Worm (Caenorhabditis elegans): ENCODE measurements around the gene fbxa-106.

fbxa-106 gene

DNA sequence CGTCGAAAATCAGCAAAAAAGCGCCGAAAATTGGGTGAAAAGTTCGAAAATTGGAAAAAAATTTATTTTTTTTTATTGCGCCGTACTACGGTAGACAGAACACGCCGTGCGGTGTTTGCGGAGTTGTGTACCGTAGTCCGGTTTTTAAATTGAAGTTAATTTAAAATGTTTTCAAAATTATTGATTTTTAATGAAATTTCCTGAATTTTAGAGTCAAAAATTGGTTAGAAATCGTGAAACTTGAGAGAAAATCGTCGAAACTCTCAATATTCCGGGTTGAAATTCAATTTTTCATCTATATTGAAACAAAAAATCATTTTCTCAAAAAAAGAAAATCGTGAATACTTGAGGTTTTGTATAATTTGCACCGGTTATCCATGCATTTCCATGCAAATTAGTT, 3.1 kb downstream of the fbxa-106 start, which contains the start of gene nova-1:
nova-1 (minus strand) TSS at position 101 of the 400 bp plus-strand sequence.
- TF ChIP-seq unc-30 (tag; optimal IDR thresholded peaks at IDR 0.05) (no peak), lin-14 (GFP tag; optimal IDR thresholded peaks at IDR 0.05) (no peak), pax-3 (tag; optimal IDR thresholded peaks at IDR 0.05) (no peak)

DNA sequence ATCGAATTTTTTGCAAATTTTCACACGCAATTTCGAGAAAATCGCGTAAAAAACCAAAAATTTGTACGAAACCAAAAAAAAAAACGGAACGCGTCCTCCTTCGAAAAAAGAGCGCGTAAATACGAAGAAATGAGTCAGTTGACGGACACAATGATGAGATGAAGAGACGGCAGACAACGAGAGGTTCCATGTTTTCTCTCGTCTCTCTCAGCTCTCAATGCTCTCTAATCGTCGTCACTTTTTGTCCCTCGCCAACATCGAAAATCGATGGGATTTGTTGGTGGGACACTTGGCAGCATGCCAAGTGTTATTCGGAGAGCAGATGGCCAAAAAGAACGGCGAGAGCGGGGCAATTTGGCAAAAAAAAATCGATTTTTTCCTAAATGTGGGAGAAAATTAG, 5.8 kb downstream of the fbxa-106 start:
- TF ChIP-seq efl-1 (optimal IDR thresholded peaks at IDR 0.05) (peak; percentile 88 to 95), efl-1 (GFP tag; optimal IDR thresholded peaks at IDR 0.05 in 1 of 2) (peak; percentile 75 to 96), nhr-85 (tag) (peak; percentile 83), lin-13 (GFP tag; optimal IDR thresholded peaks at IDR 0.05) (peak; percentile 45), nhr-90 (tag; optimal IDR thresholded peaks at IDR 0.05; ENCODE audit: poor library complexity) (no peak), sup-37 (GFP tag; optimal IDR thresholded peaks at IDR 0.05) (no peak), sptf-1 (tag; optimal IDR thresholded peaks at IDR 0.05) (no peak), ceh-82 (tag; optimal IDR thresholded peaks at IDR 0.05) (peak; percentile 17 to 89 (median 79)), sox-4 (tag; optimal IDR thresholded peaks at IDR 0.05) (no peak), lin-15B (tag; optimal IDR thresholded peaks at IDR 0.05) (peak; percentile 17), dsc-1 (tag; optimal IDR thresholded peaks at IDR 0.05) (peak; percentile 78), ces-1 (GFP tag; optimal IDR thresholded peaks at IDR 0.05) (no peak), lir-3 (tag; optimal IDR thresholded peaks at IDR 0.05; ENCODE audit: poor library complexity) (no peak), lsy-2 (tag; optimal IDR thresholded peaks at IDR 0.05) (peak; percentile 75 to 81), nhr-84 (tag; optimal IDR thresholded peaks at IDR 0.05) (no peak), dpl-1 (GFP tag; optimal IDR thresholded peaks at IDR 0.05) (peak; percentile 66 to 74 (median 73)), C04F5.9 (tag; optimal IDR thresholded peaks at IDR 0.05) (no peak), unc-62 (GFP tag; optimal IDR thresholded peaks at IDR 0.05) (no peak), blmp-1 (tag; optimal IDR thresholded peaks at IDR 0.05) (no peak), hlh-4 (tag; optimal IDR thresholded peaks at IDR 0.05) (no peak), rnt-1 (tag; optimal IDR thresholded peaks at IDR 0.05) (peak; percentile 86), aly-2 (tag; optimal IDR thresholded peaks at IDR 0.05) (peak; percentile 82), C34B4.2 (tag; optimal IDR thresholded peaks at IDR 0.05) (no peak), ztf-11 (tag; optimal IDR thresholded peaks at IDR 0.05) (peak in 1 of 2 experiments; percentile 60), nhr-19 (GFP tag; conservative IDR thresholded peaks at IDR 0.05) (peak; percentile 88), egl-27 (tag; optimal IDR thresholded peaks at IDR 0.05) (peak in 1 of 2 experiments; percentile 1), F16B12.6 (tag; optimal IDR thresholded peaks at IDR 0.05) (peak; percentile 8), nhr-76 (tag; optimal IDR thresholded peaks at IDR 0.05) (no peak), tbx-2 (tag; optimal IDR thresholded peaks at IDR 0.05) (peak; percentile 83), irx-1 (tag; optimal IDR thresholded peaks at IDR 0.05) (peak; percentile 54), zip-4 (GFP tag; optimal IDR thresholded peaks at IDR 0.05) (no peak), C16A3.4 (tag; optimal IDR thresholded peaks at IDR 0.05) (no peak), mep-1 (tag; optimal IDR thresholded peaks at IDR 0.05) (peak; percentile 85), lin-39 (tag; optimal IDR thresholded peaks at IDR 0.05) (peak; percentile 80), nhr-77 (tag; optimal IDR thresholded peaks at IDR 0.05) (peak; percentile 50), ceh-8 (GFP tag; optimal IDR thresholded peaks at IDR 0.05) (no peak), ceh-63 (GFP tag; optimal IDR thresholded peaks at IDR 0.05) (no peak), nhr-71 (tag; optimal IDR thresholded peaks at IDR 0.05) (peak; percentile 91), fkh-8 (tag; optimal IDR thresholded peaks at IDR 0.05) (peak; percentile 81), fos-1 (tag; optimal IDR thresholded peaks at IDR 0.05) (peak; percentile 81), unc-98 (GFP tag; IDR thresholded peaks at IDR 0.05) (no peak), aha-1 (tag; optimal IDR thresholded peaks at IDR 0.05) (no peak), hlh-17 (GFP tag; optimal IDR thresholded peaks at IDR 0.05; ENCODE audit: borderline replicate concordance) (no peak), xbp-1 (tag; optimal IDR thresholded peaks at IDR 0.05) (peak; percentile 73), elt-2 (tag; optimal IDR thresholded peaks at IDR 0.05) (no peak), ztf-4 (tag; optimal IDR thresholded peaks at IDR 0.05) (peak; percentile 62), elt-3 (tag; optimal IDR thresholded peaks at IDR 0.05) (no peak), unc-130 (tag; optimal IDR thresholded peaks at IDR 0.05) (no peak), ets-5 (GFP tag; IDR thresholded peaks at IDR 0.05) (no peak)
